Worm (Caenorhabditis elegans): ENCODE results near the gene T03F6.3.
A peak's percentile ranks its signal among the peaks of the same experiment; 100 is the strongest.
"Not testable (repeated sequence)": the region's sequence is repeated elsewhere in the genome, so short reads cannot be mapped to it uniquely, and the experiment has no call there.

T03F6.3 gene

DNA sequence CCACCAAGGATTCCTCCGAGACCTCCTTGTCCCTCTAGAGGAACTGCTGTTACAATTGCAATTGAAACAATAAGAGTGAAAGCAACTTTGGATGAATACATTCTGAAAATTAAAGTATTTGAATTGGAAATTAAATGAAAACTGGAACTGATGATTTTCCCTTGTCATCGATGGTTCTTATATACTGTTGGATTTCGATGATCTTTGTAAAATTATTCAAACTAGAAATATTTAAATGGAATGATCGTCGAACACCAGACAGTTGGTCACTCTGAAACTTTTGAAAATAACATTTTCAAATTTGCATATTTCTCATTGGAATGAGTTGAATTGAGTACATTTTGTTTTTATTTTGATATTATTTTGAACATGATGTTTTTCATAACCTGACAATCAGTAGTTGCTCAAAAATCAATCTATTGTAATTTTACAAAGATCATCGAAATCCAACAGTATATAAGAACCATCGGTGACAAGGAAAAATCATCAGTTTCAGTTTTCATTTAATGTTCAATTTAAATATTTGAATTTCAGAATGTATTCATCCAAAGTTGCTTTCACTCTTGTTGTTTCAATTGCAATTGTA, 12.6 kb downstream of the T03F6.3 start, which contains the start of the genes srlf-9 and srlf-10:
srlf-9 (minus strand) TSS at position 101 of the 586 bp plus-strand sequence.
srlf-10 (plus strand) TSS at position 536 of the 586 bp plus-strand sequence.
- not testable (repeated sequence) for TF ChIP-seq him-1, W03F9.2, dao-5 (tag; optimal IDR thresholded peaks at IDR 0.05)

DNA sequence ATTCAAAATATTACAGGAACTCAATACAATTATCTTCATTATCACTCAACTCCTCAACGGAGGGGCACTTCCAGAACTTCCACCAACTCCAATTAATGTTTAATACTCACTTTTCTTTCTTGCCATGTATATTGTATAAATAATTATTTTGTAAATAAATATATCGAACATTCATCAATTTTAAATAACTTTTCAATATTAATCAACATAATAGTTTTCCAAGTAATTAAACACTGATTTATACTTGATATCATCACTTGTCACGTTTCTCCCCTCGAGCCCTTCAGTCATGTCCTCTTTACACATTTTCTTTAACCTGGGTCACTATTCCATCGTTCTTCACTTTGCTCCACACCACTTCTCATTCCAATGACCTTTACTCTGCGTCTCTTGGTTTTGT, 13.7 kb downstream of the T03F6.3 start, which contains the start of gene mig-18:
mig-18 (plus strand) TSS at position 301 of the 400 bp plus-strand sequence.
- TF ChIP-seq dao-5 (tag; optimal IDR thresholded peaks at IDR 0.05), result no peak

DNA sequence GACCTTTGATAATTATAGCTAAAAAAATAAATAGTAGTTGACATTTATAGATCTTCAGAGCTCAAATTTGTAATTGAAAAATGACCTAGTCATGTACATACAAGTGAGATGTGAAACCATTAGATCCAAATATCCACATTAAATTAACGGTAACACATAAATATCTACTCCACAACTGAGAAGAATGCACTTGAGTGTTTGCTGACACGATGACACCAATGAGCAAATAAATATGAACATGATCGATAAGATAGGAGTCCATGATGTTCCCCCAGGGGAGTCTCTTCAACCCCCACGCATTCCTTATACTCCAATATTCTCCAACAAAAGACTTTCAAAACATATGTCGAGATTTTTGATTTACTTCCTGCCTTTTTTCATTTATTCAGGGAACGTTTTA, 15.2 kb downstream of the T03F6.3 start, which contains the start of gene ttr-52:
ttr-52 (plus strand) TSS at position 301 of the 400 bp plus-strand sequence.
- TF ChIP-seq W03F9.2 (tag; optimal IDR thresholded peaks at IDR 0.05) (no peak), dao-5 (tag; optimal IDR thresholded peaks at IDR 0.05) (no peak), him-1 (tag; optimal IDR thresholded peaks at IDR 0.05) (no peak)

DNA sequence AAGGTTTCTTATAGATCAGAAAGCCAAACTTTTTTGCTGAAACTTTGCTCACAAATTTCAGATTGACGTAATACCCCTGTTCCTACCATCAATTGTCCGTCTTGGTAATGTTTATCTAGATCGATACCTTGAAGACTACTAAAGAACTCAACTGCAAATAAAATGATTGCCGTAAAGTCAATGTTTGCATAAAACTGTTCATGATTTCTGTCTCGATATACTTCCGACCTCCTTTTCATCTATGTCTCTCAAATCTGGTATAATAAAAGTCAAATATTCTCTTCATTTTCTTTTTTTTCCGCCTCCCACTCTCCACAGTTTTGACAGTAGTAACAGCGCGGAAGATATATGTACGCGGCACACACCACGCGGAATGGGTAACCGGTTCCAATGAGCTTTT, 16.3 kb downstream of the T03F6.3 start, which contains the start of gene nas-1:
nas-1 (plus strand) TSS at position 301 of the 400 bp plus-strand sequence.
- TF ChIP-seq dao-5 (tag; optimal IDR thresholded peaks at IDR 0.05) (no peak), him-1 (tag; optimal IDR thresholded peaks at IDR 0.05) (no peak), W03F9.2 (tag; optimal IDR thresholded peaks at IDR 0.05) (no peak)

DNA sequence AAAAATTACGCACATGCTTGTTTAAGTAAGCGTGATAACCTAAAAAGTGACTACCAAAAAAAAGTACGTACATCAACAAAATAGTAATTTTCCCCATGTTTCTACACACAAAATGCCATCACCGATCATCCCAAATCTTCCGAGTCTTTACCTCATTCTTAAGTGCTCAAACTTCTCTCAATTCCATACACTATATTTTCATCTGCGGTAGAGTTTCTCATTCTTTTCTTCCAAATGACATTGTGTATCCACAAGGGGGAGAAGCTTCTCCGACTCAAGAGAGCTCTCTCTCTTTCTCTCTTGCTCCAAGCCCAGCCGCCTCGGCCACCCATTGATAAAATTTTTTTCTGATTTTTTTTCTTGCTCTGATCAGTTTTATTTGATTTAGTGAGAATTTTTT, 20.3 kb downstream of the T03F6.3 start, which contains the start of gene myo-6:
myo-6 (plus strand) TSS at position 301 of the 400 bp plus-strand sequence.
- TF ChIP-seq him-1 (tag; optimal IDR thresholded peaks at IDR 0.05) (no peak), W03F9.2 (tag; optimal IDR thresholded peaks at IDR 0.05) (no peak), dao-5 (tag; optimal IDR thresholded peaks at IDR 0.05) (no peak)

DNA sequence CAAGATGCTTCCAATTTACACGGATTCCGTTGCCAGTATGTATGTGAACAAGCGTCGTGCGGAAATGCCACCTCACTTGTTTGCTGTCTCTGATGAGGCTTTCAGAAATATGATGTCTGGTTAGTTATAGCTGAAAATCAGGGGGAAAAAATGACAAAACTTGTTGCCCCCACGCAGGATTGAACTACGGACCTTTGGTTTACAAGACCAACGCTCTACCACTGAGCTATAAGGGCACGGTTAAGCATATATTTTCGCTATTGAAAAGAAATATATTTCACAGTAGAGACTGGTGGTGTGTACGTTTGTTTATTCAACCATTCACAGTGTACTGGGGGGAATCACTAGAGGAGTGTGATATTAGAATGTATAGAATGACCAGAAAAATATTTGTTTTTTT, 22.0 kb downstream of the T03F6.3 start:
- TF ChIP-seq dao-5 (tag; optimal IDR thresholded peaks at IDR 0.05), result no peak
- no peak for TF ChIP-seq him-1 (tag; optimal IDR thresholded peaks at IDR 0.05)
- TF ChIP-seq W03F9.2 (tag; optimal IDR thresholded peaks at IDR 0.05), result no peak

DNA sequence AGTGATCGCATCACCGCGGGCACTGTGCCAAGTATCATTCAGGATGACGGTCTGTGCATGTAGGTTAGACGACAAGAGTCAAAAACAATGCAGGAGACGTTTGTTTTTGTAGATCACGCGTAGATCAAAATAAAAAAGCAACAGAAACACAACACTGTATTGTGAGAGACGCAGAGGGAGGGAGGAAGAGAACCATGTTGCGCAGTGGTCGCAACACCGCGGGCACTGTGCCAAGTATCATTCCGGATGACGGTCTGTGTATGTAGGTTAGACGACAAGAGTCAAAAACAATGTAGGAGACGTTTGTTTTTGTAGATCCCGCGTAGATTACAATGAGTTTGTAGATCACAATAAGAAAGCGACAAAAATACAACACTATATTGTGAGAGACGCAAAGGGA, 29.8 kb downstream of the T03F6.3 start:
- TF ChIP-seq him-1 (tag; optimal IDR thresholded peaks at IDR 0.05), result no peak
- no peak for TF ChIP-seq dao-5 (tag; optimal IDR thresholded peaks at IDR 0.05)
- TF ChIP-seq W03F9.2 (tag; optimal IDR thresholded peaks at IDR 0.05), result no peak

DNA sequence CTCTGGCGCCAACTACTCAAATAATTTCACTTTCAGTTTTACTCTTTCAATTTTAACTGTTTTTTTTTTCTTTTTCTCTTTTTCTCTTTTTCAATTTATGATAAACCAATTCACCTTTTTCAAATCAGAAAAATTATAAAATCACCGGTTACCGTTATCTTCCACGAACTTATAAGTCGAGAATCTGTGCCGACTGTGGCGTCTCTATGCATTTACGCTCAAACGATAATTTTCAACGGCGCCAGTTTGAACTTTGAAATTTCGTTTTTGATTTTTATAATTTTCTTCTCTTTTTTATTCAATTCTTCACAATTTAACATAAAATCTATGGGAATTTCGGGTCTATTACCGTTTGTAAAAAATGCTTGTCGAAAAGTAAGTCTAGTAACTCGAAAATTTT, 34.2 kb downstream of the T03F6.3 start, which contains the start of gene exo-1:
exo-1 (plus strand) TSS at position 101 of the 400 bp plus-strand sequence.
- TF ChIP-seq dao-5 (tag; optimal IDR thresholded peaks at IDR 0.05) (no peak), W03F9.2 (tag; optimal IDR thresholded peaks at IDR 0.05) (peak; percentile 87)

DNA sequence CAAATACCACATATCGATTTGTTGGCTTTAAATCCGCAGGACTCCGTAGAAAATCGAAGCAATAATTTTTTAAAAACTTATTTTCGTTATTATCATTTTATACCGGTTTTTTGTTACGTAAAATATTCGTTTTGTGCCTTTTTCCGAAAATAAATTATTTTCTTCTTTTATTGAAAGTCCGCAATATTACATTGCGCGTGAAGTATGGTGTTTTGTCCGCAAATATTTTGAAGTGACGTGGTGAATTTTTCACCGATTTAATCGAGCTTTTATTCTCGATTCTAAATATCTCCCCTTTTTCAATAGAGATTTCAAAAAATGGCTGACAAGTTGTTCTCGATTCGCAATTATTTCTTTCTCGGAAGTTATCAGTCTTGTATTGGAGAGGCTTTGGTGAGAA, 36.8 kb downstream of the T03F6.3 start, which contains the start of gene cope-1:
cope-1 (plus strand) TSS at position 229 of the 400 bp plus-strand sequence.
- TF ChIP-seq him-1 (tag; optimal IDR thresholded peaks at IDR 0.05) (no peak), W03F9.2 (tag; optimal IDR thresholded peaks at IDR 0.05) (no peak), dao-5 (tag; optimal IDR thresholded peaks at IDR 0.05) (no peak)

DNA sequence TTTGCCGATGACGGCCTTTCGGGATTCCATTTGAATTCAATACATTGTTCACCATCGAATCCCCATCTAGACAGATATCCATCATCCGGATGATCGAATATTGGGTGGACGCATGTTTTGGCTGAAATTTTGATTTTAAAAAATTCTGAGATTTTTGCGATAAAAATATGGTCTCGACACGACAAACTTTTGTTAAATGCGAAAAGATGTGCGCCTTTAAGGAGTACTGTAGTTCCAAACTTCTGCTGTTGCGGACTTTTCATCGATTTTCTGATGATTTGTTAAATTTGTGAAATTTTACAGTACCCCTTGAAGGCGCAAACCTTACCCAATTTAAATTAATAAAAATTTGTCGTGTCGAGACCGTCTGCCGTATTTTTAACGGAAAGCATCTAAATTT, 38.6 kb downstream of the T03F6.3 start:
- no peak for TF ChIP-seq dao-5 (tag; optimal IDR thresholded peaks at IDR 0.05)

DNA sequence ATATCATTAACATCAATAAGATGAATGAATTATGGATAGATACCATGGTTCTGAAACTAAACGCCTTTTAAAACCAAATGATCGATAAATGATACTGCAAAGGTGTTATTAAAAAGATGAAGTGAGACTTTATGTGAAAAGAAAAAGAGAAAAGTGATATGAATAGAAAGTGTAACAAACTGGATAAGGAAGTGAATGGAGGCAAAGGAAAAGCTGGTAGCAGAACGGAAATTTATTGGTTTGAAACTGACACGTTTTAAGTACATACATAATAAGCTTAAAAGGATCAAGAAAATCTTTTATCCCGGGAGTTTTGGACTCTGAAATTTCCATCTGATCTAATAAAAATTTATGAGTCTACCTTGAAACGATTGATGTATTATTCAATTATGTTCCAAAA, 40.5 kb downstream of the T03F6.3 start, which contains the start of gene bli-5:
bli-5 (minus strand) TSS at position 101 of the 400 bp plus-strand sequence.
- TF ChIP-seq W03F9.2 (tag; optimal IDR thresholded peaks at IDR 0.05) (no peak), him-1 (tag; optimal IDR thresholded peaks at IDR 0.05) (no peak), dao-5 (tag; optimal IDR thresholded peaks at IDR 0.05) (no peak)

DNA sequence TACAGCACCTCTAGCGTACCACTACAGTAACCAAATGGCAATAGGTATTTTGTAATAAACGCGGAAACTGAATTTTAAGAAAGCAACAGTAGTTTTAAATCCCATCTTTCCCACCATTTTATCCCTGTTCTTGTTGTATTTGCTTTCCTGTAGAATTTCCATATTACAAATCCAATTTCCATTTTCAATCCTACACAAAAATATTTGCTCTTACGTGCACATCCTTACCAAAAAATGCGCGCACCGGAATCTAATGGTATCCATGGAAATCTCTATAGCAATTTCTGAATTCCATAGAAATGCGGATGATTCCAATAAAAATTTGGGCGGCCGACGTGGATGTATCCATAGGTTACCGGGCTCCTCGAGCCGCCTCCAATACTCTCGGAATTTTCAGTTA, 41.0 kb downstream of the T03F6.3 start, which contains the start of gene trf-1:
trf-1 (plus strand) TSS at position 301 of the 400 bp plus-strand sequence.
- no peak for TF ChIP-seq dao-5 (tag; optimal IDR thresholded peaks at IDR 0.05)
- no peak for TF ChIP-seq W03F9.2 (tag; optimal IDR thresholded peaks at IDR 0.05)
- TF ChIP-seq him-1 (tag; optimal IDR thresholded peaks at IDR 0.05), result no peak

DNA sequence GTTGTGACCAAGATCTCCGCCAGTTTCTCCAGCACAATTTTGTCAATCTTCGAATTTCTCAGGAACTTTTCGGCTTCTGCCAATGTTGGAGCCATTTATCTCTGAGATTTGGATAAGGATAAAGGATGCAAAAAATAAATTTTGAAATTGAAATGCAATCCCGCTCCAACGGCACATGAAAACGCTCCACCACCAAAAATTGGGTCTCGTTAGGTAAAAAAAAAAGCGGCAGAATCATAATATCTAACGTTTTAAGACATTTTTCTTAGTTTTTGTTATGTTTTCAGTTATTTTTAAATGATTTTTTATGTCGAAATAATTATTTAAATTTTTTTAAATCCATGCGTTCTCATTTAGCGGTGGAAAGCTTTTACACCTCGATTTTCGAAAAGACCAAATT, 45.2 kb downstream of the T03F6.3 start, which contains the start of gene F45G2.7:
F45G2.7 (minus strand) TSS at position 101 of the 400 bp plus-strand sequence.
- no peak for TF ChIP-seq him-1 (tag; optimal IDR thresholded peaks at IDR 0.05)
- TF ChIP-seq W03F9.2 (tag; optimal IDR thresholded peaks at IDR 0.05), result no peak
- no peak for TF ChIP-seq dao-5 (tag; optimal IDR thresholded peaks at IDR 0.05)

DNA sequence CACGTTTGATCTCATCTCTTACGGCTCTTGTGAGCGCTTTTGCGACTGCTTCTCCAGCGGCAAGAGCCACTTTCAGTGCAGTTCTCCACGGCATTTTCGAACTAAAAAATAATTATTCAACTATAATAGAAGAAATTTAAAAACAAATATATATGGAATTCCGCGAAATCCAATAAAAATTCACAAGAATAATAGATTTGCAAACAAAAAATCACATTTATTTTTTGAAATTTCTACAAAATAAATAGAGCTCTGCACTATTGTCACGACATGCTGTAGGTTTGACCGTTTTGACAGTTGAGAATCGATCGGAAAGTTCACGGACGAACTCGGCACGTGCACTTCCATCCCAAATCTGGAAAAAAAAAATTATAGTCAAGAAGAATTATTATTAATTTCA, 46.4 kb downstream of the T03F6.3 start, which contains the start of gene F45G2.8:
F45G2.8 (minus strand) TSS at position 101 of the 400 bp plus-strand sequence.
- TF ChIP-seq him-1 (tag; optimal IDR thresholded peaks at IDR 0.05) (no peak), W03F9.2 (tag; optimal IDR thresholded peaks at IDR 0.05) (no peak)

Data from whole organism, L4/young adult.